Fruit fly (Drosophila melanogaster): ENCODE data around the gene Nup205.

Gene Nup205

DNA sequence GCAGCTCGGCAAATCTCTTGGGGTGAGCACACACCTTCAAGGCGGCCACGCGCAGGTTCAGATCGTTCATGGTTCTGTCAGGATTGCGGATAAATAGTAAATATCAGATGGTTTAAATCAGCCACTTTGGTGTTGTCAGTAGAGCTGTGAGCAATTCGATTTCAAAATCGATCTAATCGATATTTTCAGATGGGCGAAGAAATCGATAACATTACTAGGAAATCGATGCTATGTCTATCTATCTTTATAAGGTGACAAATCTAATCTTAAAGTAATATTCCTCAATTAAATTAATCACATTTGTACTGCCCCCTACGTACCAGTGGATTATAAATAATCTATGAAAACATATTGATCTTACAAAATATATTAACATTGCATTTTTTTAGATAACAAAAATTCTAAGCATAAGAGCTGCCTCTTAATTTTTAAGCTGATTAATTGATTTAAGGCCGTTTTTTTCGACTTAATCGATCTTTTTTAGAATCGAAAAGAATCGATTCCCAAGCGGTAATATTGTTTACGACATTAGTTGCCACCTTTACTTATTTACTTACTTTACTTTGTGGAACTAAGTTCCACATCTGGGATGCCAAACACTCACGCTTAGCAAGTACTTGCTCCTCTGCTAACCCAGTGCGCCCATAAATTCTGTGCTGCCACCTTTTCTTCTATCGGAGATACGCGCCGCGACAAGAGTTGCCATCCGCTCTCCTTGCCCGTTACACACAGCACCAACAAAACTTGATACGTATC, 13.6 kb downstream of the Nup205 start, which contains the start of gene THADA (continued):
- TF ChIP-seq Xrp1 (GFP tag; IDR thresholded peaks at IDR 0.05) = 0 out of 2 replicates have a peak, but pooled peaks have one; percentile 39
- peak in 1 of 2 experiments; percentile 37 for TF ChIP-seq Hr51 (GFP tag; optimal IDR thresholded peaks at IDR 0.05)
- TF ChIP-seq CG4707 (GFP tag; optimal IDR thresholded peaks at IDR 0.05) = no peak
- peak; percentile 59 for TF ChIP-seq Max (GFP tag; optimal IDR thresholded peaks at IDR 0.05)
- TF ChIP-seq CG15601 (tag; optimal IDR thresholded peaks at IDR 0.05) = peak; percentile 39
- TF ChIP-seq Sox100B (GFP tag; optimal IDR thresholded peaks at IDR 0.05) = no peak
- TF ChIP-seq BtbVII (GFP tag; optimal IDR thresholded peaks at IDR 0.05) = peak; percentile 11
- peak in 1 of 2 experiments; percentile 28 for TF ChIP-seq bsh (GFP tag; optimal IDR thresholded peaks at IDR 0.05)
- peak; percentile 4 for TF ChIP-seq vfl (GFP tag; optimal IDR thresholded peaks at IDR 0.05)
- peak; percentile 87 for TF ChIP-seq tna (GFP tag; IDR thresholded peaks at IDR 0.05; ENCODE audit: partially characterized antibody)
- no peak for TF ChIP-seq CG6654 (GFP tag; optimal IDR thresholded peaks at IDR 0.05)
- TF ChIP-seq cato (GFP tag; optimal IDR thresholded peaks at IDR 0.05; ENCODE audit: borderline replicate concordance) = no peak
- TF ChIP-seq Ets97D (GFP tag; optimal IDR thresholded peaks at IDR 0.05) = peak; percentile 90
- TF ChIP-seq CG10147 (GFP tag; optimal IDR thresholded peaks at IDR 0.05) = peak; percentile 19
- no peak for TF ChIP-seq CG2202 (tag; optimal IDR thresholded peaks at IDR 0.05)
- peak; percentile 74 for TF ChIP-seq lilli (GFP tag; optimal IDR thresholded peaks at IDR 0.05)
- TF ChIP-seq ase (GFP tag; IDR thresholded peaks at IDR 0.05) = no peak
- peak; percentile 93 for TF ChIP-seq Dll (GFP tag; IDR thresholded peaks at IDR 0.05; ENCODE audit: partially characterized antibody)
- no peak for TF ChIP-seq CG11093 (GFP tag; IDR thresholded peaks at IDR 0.05)
- TF ChIP-seq CG4854 (GFP tag; optimal IDR thresholded peaks at IDR 0.05) = no peak
- peak; percentile 24 for TF ChIP-seq sug (tag; optimal IDR thresholded peaks at IDR 0.05)
- TF ChIP-seq Optix (GFP tag; IDR thresholded peaks at IDR 0.05) = no peak
- no peak for TF ChIP-seq CG18619 (GFP tag; optimal IDR thresholded peaks at IDR 0.05)
- TF ChIP-seq CG8281 (tag; optimal IDR thresholded peaks at IDR 0.05) = no peak
- peak; percentile 46 for TF ChIP-seq Fer3 (tag; optimal IDR thresholded peaks at IDR 0.05)
- peak; percentile 98 for TF ChIP-seq BEAF-32 (GFP tag; optimal IDR thresholded peaks at IDR 0.05)
- TF ChIP-seq knrl (GFP tag; IDR thresholded peaks at IDR 0.05; ENCODE audit: partially characterized antibody) = peak; percentile 99
- TF ChIP-seq Opbp (GFP tag; IDR thresholded peaks at IDR 0.05; ENCODE audit: partially characterized antibody) = peak; percentile 97
- peak; percentile 89 for TF ChIP-seq CG7963 (GFP tag; IDR thresholded peaks at IDR 0.05; ENCODE audit: partially characterized antibody)
- TF ChIP-seq ems (GFP tag; optimal IDR thresholded peaks at IDR 0.05) = no peak
- TF ChIP-seq CoRest (tag; optimal IDR thresholded peaks at IDR 0.05) = peak; percentile 44
- no peak for TF ChIP-seq CG11085 (GFP tag; IDR thresholded peaks at IDR 0.05)
- peak; percentile 88 for TF ChIP-seq CG14710 (tag; optimal IDR thresholded peaks at IDR 0.05)
- TF ChIP-seq CG1792 (GFP tag; optimal IDR thresholded peaks at IDR 0.05) = peak; percentile 10
- TF ChIP-seq sna (GFP tag; IDR thresholded peaks at IDR 0.05; ENCODE audit: partially characterized antibody) = peak; percentile 91
- TF ChIP-seq CG17568 (GFP tag; optimal IDR thresholded peaks at IDR 0.05) = no peak
- TF ChIP-seq CG7556 (GFP tag; optimal IDR thresholded peaks at IDR 0.05) = peak; percentile 56
- TF ChIP-seq Nf-YB (GFP tag; optimal IDR thresholded peaks at IDR 0.05) = no peak
- no peak for TF ChIP-seq CG7928 (GFP tag; optimal IDR thresholded peaks at IDR 0.05)
- TF ChIP-seq wor (GFP tag; IDR thresholded peaks at IDR 0.05) = no peak
- TF ChIP-seq CG32772 (GFP tag; IDR thresholded peaks at IDR 0.05) = peak; percentile 16; the same call in 1 of the 2 replicates
- peak; percentile 51 for TF ChIP-seq dm (GFP tag; optimal IDR thresholded peaks at IDR 0.05)
- TF ChIP-seq gcm2 (GFP tag; optimal IDR thresholded peaks at IDR 0.05) = no peak
- peak; percentile 94 for TF ChIP-seq inv (GFP tag; IDR thresholded peaks at IDR 0.05; ENCODE audit: partially characterized antibody)
- TF ChIP-seq Ravus (GFP tag; IDR thresholded peaks at IDR 0.05) = no peak
- TF ChIP-seq CG34376 (GFP tag; optimal IDR thresholded peaks at IDR 0.05) = no peak
- no peak for TF ChIP-seq Rx (GFP tag; IDR thresholded peaks at IDR 0.05)
- TF ChIP-seq Ptx1 (GFP tag; IDR thresholded peaks at IDR 0.05) = peak; percentile 34

Data from whole organism, embryonic.